Fruit fly (Drosophila melanogaster) whole organism, wandering third instar larva: ENCODE measurements around the gene Rift.

Source experiments
- Abd-B ChIP-seq: fragments of >200 bp; optimal IDR thresholded peaks from 2 replicates; lab custom pipeline; 2017; ENCODE audit warnings: missing biosample characterization, missing genetic modification characterization
- CG32264 ChIP-seq: fragments of 200-800 bp; sonication (Bioruptor generic); optimal IDR thresholded peaks from 2 replicates; lab custom pipeline; 2016; ENCODE audit warnings: missing biosample characterization, missing genetic modification characterization
- CG9705 ChIP-seq: fragments of 200-800 bp; sonication (Bioruptor generic); optimal IDR thresholded peaks from 2 replicates; lab custom pipeline; 2018; ENCODE audit warnings: missing biosample characterization, mild to moderate bottlenecking, missing genetic modification characterization
- CrebA ChIP-seq: fragments of 200-800 bp; sonication (Bioruptor generic); optimal IDR thresholded peaks from 2 replicates; lab custom pipeline; 2016; ENCODE audit warnings: missing biosample characterization, mild to moderate bottlenecking, missing genetic modification characterization, borderline replicate concordance
- Dfd ChIP-seq: fragments of >200 bp; optimal IDR thresholded peaks from 2 replicates; lab custom pipeline; 2017; ENCODE audit warnings: missing biosample characterization, missing genetic modification characterization
- GATAd ChIP-seq: sonication (Bioruptor generic); optimal IDR thresholded peaks from 2 replicates; lab custom pipeline; 2016; ENCODE audit warnings: missing biosample characterization, missing genetic modification characterization
- HLH106 ChIP-seq: fragments of 200-800 bp; optimal IDR thresholded peaks from 3 replicates; lab custom pipeline; 2019; ENCODE audit warnings: missing biosample characterization, mild to moderate bottlenecking, missing genetic modification characterization, moderate library complexity
- Hnf4 ChIP-seq: fragments of 200-800 bp; sonication (Bioruptor generic); optimal IDR thresholded peaks from 2 replicates; lab custom pipeline; 2016; ENCODE audit warnings: missing biosample characterization, mild to moderate bottlenecking, missing genetic modification characterization
- Hr78 ChIP-seq: fragments of >200 bp; optimal IDR thresholded peaks from 2 replicates; lab custom pipeline; 2017; ENCODE audit warnings: missing biosample characterization, missing genetic modification characterization
- Hr83 ChIP-seq: fragments of 200-300 bp; sonication (Bioruptor generic); optimal IDR thresholded peaks from 2 replicates; lab custom pipeline; 2016; ENCODE audit warnings: missing biosample characterization, mild to moderate bottlenecking, missing genetic modification characterization, moderate library complexity; ENCODE audit not compliant: poor library complexity, severe bottlenecking
- Jra ChIP-seq: sonication (Bioruptor generic); optimal IDR thresholded peaks from 2 replicates; lab custom pipeline; 2016; ENCODE audit warnings: missing biosample characterization, missing genetic modification characterization
- Mio ChIP-seq: sonication (Bioruptor generic); optimal IDR thresholded peaks from 2 replicates; lab custom pipeline; 2016; ENCODE audit warnings: missing biosample characterization, missing genetic modification characterization
- Myc ChIP-seq: fragments of >200 bp; optimal IDR thresholded peaks from 2 replicates; lab custom pipeline; 2017
- N ChIP-seq: fragments of >200 bp; optimal IDR thresholded peaks from 2 replicates; lab custom pipeline; 2018; ENCODE audit warnings: missing biosample characterization, missing external identifiers, missing genetic modification characterization
- OdsH ChIP-seq: fragments of 200-800 bp; sonication (Bioruptor generic); optimal IDR thresholded peaks from 2 replicates; lab custom pipeline; 2016; ENCODE audit warnings: missing biosample characterization, mild to moderate bottlenecking, missing genetic modification characterization
- Rel ChIP-seq, 2 experiments: fragments of 200-800 bp; sonication (Bioruptor generic) in 1 of 2; optimal IDR thresholded peaks; 2 replicates in 1 of 2; 3 replicates in 1 of 2; lab custom pipeline; 2016 to 2019; ENCODE audit warnings: mild to moderate bottlenecking in 2 of 2, missing biosample characterization in 2 of 2, missing genetic modification characterization in 2 of 2, moderate library complexity in 1 of 2
- Sp1 ChIP-seq: fragments of 200-800 bp; sonication (Bioruptor generic); optimal IDR thresholded peaks from 3 replicates; lab custom pipeline; 2019; ENCODE audit warnings: missing biosample characterization, mild to moderate bottlenecking, missing genetic modification characterization, moderate library complexity
- Vsx2 ChIP-seq: fragments of 200-300, 225-300 bp; sonication (Bioruptor generic); optimal IDR thresholded peaks from 2 replicates; lab custom pipeline; 2018; ENCODE audit warnings: missing biosample characterization, missing genetic modification characterization; ENCODE audit not compliant: partially characterized antibody
- br ChIP-seq: fragments of 200-800 bp; sonication (Bioruptor generic); optimal IDR thresholded peaks from 2 replicates; lab custom pipeline; 2016; ENCODE audit warnings: missing biosample characterization, missing genetic modification characterization
- brk ChIP-seq: fragments of 200-800 bp; sonication (Bioruptor generic); optimal IDR thresholded peaks from 2 replicates; lab custom pipeline; 2016; ENCODE audit warnings: missing biosample characterization, mild to moderate bottlenecking, missing genetic modification characterization
- dl ChIP-seq, 2 experiments: fragments of 175-275, 200-275 bp in 1 of 2; fragments of 200-275 bp in 1 of 2; sonication (Bioruptor generic); optimal IDR thresholded peaks; lab custom pipeline; 2018; ENCODE audit warnings: mild to moderate bottlenecking in 2 of 2, missing biosample characterization in 2 of 2, missing genetic modification characterization in 2 of 2, moderate library complexity in 2 of 2; ENCODE audit not compliant: partially characterized antibody in 2 of 2, insufficient read depth in 1 of 2
- dmrt93B ChIP-seq: fragments of 200-800 bp; sonication (Bioruptor generic); optimal IDR thresholded peaks from 2 replicates; lab custom pipeline; 2018; ENCODE audit warnings: missing biosample characterization, mild to moderate bottlenecking, missing genetic modification characterization
- dsf ChIP-seq: sonication (Bioruptor generic); optimal IDR thresholded peaks from 2 replicates; lab custom pipeline; 2016; ENCODE audit warnings: missing biosample characterization, missing genetic modification characterization, borderline replicate concordance
- foxo ChIP-seq, 2 experiments: fragments of 200-800 bp; sonication (Bioruptor generic); optimal IDR thresholded peaks; 2 replicates in 1 of 2; 3 replicates in 1 of 2; lab custom pipeline; 2016 to 2017; ENCODE audit warnings: missing biosample characterization in 2 of 2, missing genetic modification characterization in 2 of 2
- fru ChIP-seq: fragments of 200-800 bp; sonication (Bioruptor generic); optimal IDR thresholded peaks from 3 replicates; lab custom pipeline; 2016; ENCODE audit warnings: missing biosample characterization, mild to moderate bottlenecking, missing genetic modification characterization
- h ChIP-seq: fragments of 200-800 bp; sonication (Bioruptor generic); optimal IDR thresholded peaks from 3 replicates; lab custom pipeline; 2016; ENCODE audit warnings: missing biosample characterization, mild to moderate bottlenecking, missing genetic modification characterization
- jim ChIP-seq: fragments of 175-275, 200-325 bp; sonication (Bioruptor generic); optimal IDR thresholded peaks from 2 replicates; lab custom pipeline; 2016; ENCODE audit warnings: missing biosample characterization, mild to moderate bottlenecking, missing genetic modification characterization
- lola ChIP-seq: fragments of >200 bp; optimal IDR thresholded peaks from 2 replicates; lab custom pipeline; 2017; ENCODE audit warnings: missing biosample characterization, missing genetic modification characterization
- psq ChIP-seq: fragments of 200-800 bp; sonication (Bioruptor generic); optimal IDR thresholded peaks from 3 replicates; lab custom pipeline; 2017; ENCODE audit warnings: missing biosample characterization, mild to moderate bottlenecking, missing genetic modification characterization, moderate library complexity
- sage ChIP-seq: fragments of 200-800 bp; sonication (Bioruptor generic); optimal IDR thresholded peaks from 2 replicates; lab custom pipeline; 2016; ENCODE audit warnings: missing biosample characterization, mild to moderate bottlenecking, missing genetic modification characterization
- tai ChIP-seq: sonication (Bioruptor generic); optimal IDR thresholded peaks from 2 replicates; lab custom pipeline; 2016; ENCODE audit warnings: missing biosample characterization, missing genetic modification characterization
- woc ChIP-seq: sonication (Bioruptor generic); optimal IDR thresholded peaks from 2 replicates; lab custom pipeline; 2016; ENCODE audit warnings: missing biosample characterization, mild to moderate bottlenecking, missing genetic modification characterization

Gene Rift

DNA sequence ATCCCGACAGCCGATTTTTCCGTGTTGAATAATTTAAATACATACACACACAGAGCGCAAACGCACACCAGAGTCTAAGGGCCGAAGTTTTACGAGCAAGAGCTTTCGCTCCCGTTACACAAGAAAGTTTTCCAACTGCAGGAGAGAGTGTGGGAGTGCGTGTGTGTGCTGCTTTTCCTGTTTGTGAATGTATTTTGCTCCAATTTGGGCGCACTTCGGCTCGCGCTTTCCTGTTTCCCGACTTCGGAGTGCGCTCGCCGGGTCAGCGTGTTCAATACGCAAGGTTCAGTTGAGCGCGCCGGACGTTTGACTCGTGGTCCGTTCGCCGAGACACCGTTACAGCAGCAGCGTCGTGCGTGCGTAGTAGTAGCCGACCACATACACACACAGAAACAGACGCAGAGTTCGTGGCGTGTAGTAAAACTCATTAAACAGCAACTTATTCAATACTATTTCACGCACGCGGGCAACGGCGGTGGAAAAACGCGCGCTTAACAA lies 15.6 kb upstream of the Rift start:
- TF ChIP-seq h (GFP tag; lab: Kevin White, UChicago) (no peak), foxo (GFP tag; optimal IDR thresholded peaks at IDR 0.05; lab: Kevin White, UChicago) (no peak), CG9705 (GFP tag; lab: Kevin White, UChicago) (no peak), br (no peak), fru (no peak)

DNA sequence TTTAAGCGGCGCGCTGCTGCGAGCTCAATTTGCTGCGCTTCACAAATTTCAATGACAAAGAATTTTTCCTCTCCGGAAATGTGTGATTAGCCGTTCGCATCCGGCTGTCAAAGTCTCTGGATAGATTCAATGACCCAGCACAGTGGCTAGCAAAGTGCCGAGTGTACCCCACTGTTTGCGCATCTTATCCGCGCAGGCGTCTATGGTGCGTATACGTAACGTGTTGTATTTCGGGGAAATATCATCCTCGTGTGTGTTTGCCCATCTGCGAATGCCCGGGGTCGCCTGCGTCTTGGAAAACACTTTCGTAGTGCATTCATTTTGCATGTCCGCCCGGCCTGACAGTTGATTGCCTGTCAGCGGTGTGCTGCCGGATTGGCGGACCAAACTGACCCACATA lies 14.2 kb upstream of the Rift start:
- TF ChIP-seq dsf (no peak), Hr78 (GFP tag; lab: Kevin White, UChicago) (no peak)

DNA sequence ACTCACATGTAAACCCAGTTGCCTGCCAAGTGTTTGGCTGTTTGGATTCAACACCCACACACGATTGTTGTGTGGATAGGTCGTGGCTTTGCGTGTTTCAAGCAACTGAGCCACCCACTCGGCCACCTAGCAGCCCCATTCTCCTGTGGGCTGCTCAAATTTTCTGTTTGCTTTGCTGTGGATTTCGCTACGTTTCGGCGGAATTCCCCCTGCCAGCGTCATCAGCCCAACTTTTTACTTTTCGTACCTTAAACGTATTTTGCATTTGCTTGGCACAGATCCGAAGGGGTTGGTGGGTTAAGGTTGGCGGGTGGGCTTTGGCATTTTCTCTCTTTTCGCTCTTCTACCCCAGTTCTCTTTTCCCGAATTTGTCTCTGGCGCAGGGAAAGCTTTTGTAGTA lies 12.5 kb upstream of the Rift start:
- TF ChIP-seq Hr78 (GFP tag; lab: Kevin White, UChicago) (no peak), dl (GFP tag; optimal IDR thresholded peaks at IDR 0.05; lab: Kevin White, UChicago; ENCODE audit: insufficient read depth in 1 of 2, partially characterized antibody in 2 of 2) (no peak), woc (GFP tag; lab: Kevin White, UChicago) (no peak), jim (GFP tag; lab: Kevin White, UChicago) (no peak), Hnf4 (no peak), OdsH (no peak), psq (no peak), dmrt93B (no peak), Mio (no peak)

DNA sequence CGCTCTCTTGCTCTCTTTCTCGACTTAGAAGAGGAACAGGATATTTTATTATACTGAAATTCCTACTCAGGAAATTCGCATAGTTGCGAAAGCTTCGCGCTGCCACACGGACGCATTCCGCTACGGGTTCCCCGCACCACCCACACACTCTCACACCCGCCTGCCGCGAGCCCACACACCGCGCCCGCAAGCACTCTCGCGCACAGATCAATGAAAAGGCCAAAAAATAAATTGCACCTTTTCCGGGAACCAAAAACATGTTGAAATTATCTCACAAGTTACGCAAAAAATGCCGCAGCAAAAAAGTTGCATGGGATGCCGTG lies 3.0 kb upstream of the Rift start:
- TF ChIP-seq br (no peak), Jra (GFP tag; lab: Kevin White, UChicago) (no peak), woc (GFP tag; lab: Kevin White, UChicago) (no peak), Rel (GFP tag; optimal IDR thresholded peaks at IDR 0.05; lab: Kevin White, UChicago) (no peak), Rel (tag; optimal IDR thresholded peaks at IDR 0.05; lab: Kevin White, UChicago) (no peak), Abd-B (GFP tag; lab: Kevin White, UChicago) (no peak), tai (no peak), lola (no peak), Sp1 (no peak), dsf (no peak), GATAd (GFP tag; lab: Kevin White, UChicago) (no peak)

DNA sequence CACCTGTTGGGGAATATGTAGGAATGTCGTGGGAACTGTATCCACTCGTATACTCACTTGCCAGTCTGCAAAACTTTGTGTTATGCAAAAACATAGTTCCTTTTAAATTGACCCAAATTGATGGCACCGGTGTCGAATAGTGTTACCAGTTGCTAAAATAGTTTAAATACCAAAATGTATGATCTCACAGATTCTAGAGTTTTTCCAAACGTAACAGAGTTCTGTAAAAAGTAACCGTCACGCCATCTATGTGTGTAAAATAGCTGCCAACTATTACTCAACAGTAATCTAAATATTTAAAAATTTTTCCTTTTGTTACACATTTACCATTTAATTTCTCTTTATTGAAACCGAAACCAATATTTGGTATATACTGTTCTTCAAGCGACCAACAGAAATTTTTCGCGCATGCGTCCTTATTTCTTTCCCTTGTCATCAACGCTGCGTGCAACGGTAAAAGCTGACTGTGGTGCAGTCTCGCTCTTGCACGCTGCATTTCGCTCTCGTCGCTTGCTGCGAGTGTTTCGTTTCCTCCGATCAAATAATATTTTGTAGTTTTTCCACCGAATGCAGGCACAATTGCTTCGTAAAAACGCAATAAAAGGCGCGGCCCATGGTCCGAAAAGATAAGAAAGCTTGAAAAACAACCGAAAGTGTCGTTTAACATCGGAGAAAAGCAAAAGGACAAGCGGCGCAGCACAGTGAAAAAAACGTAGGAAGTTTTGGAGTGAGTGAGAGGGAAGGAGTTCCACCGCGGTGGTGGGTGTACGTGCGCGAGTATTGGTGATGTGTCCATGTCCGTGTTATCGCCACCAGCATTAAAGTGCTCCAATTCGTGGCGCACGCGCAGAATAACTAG lies 2.4 kb upstream of the Rift start, which contains the start of the genes FeCH and RhoGAP100F:
Gene FeCH (minus strand): TSS at position 180 of the 859 bp plus-strand sequence.
Gene RhoGAP100F (plus strand): TSS at position 493 of the 859 bp plus-strand sequence.
- TF ChIP-seq Vsx2 (GFP tag; lab: Kevin White, UChicago) (no peak), Dfd (no peak), OdsH (no peak), brk (GFP tag; lab: Kevin White, UChicago) (no peak), Myc (lab: Kevin White, UChicago) (no peak), Hr83 (GFP tag; lab: Kevin White, UChicago) (no peak), fru (no peak), Sp1 (no peak), sage (GFP tag; lab: Kevin White, UChicago) (no peak), HLH106 (tag; lab: Kevin White, UChicago) (no peak), Hnf4 (no peak), N (GFP tag; lab: Kevin White, UChicago) (no peak)
- TF ChIP-seq, all 38 proteins: peak for 0

DNA sequence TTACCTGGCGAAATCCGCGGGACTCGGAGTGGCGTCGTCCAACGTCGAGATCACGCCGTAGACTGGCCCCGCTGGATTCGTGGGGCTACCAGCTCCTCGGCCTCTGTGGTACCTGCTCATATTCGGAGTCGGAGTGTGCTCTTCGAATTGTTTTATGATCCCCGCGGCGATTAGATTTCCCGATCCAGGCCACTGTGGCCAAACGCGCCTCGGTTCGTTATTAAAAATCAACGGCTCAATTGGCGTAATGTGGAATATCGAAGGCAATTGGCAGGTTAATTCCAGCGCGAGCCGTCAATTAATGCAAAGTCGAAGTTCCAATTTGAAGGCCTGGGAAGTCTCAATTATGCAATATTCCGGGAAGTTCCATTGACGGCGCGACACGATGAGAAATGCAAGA lies 364 bp downstream of the Rift start:
- TF ChIP-seq sage (GFP tag; lab: Kevin White, UChicago) (no peak), h (GFP tag; lab: Kevin White, UChicago) (no peak), CG32264 (no peak), CrebA (no peak)
- TF ChIP-seq, all 38 proteins: peak for 0
